Worm (Caenorhabditis elegans) whole organism, young adult: ENCODE results near the gene M02H5.8.

ENCODE experiments used
- C06A6.2 ChIP-seq: fragments of 200-800 bp; sonication (Bioruptor generic); conservative IDR thresholded peaks from 2 replicates; pipeline ENCODE4 v1.3.6; 2022; ENCODE audit warnings: missing genetic modification characterization, missing compliant biosample characterization
- D2030.7 ChIP-seq: fragments of 200-800 bp; sonication (Bioruptor generic); IDR thresholded peaks from 2 replicates; pipeline ENCODE4 v1.3.6; 2022; ENCODE audit warnings: missing genetic modification reagents, missing genetic modification characterization, missing compliant biosample characterization
- F10E7.11 ChIP-seq: sonication (generic microtip); optimal IDR thresholded peaks from 2 replicates; lab custom pipeline; 2017; ENCODE audit warnings: mild to moderate bottlenecking, missing genetic modification characterization, moderate library complexity, missing compliant biosample characterization
- F23B12.7 ChIP-seq: sonication (generic microtip); optimal IDR thresholded peaks from 2 replicates; lab custom pipeline; 2017; ENCODE audit warnings: missing genetic modification characterization, mild to moderate bottlenecking, missing compliant biosample characterization, antibody characterized with exemption, moderate library complexity; ENCODE audit not compliant: insufficient read depth
- F33H1.4 ChIP-seq: fragments of 200-800 bp; sonication (Bioruptor generic); IDR thresholded peaks from 2 replicates; pipeline ENCODE4 v1.3.6; 2022; ENCODE audit warnings: missing genetic modification reagents, missing genetic modification characterization, missing compliant biosample characterization
- F52B5.7 ChIP-seq: sonication (generic microtip); optimal IDR thresholded peaks from 2 replicates; lab custom pipeline; 2016; ENCODE audit warnings: mild to moderate bottlenecking, missing genetic modification characterization, missing compliant biosample characterization
- F57C9.4 ChIP-seq: sonication (generic microtip); optimal IDR thresholded peaks from 2 replicates; lab custom pipeline; 2017; ENCODE audit warnings: mild to moderate bottlenecking, missing genetic modification characterization, missing compliant biosample characterization
- Y53G8AR.9 ChIP-seq: fragments of 200-800 bp; sonication (Bioruptor generic); conservative IDR thresholded peaks from 2 replicates; pipeline ENCODE4 v1.3.6; 2022; ENCODE audit warnings: missing genetic modification reagents, missing genetic modification characterization, missing compliant biosample characterization
- Y67H2A.10 ChIP-seq: fragments of 200-800 bp; sonication (Bioruptor generic); conservative IDR thresholded peaks from 2 replicates; pipeline ENCODE4 v1.3.6; 2022; ENCODE audit warnings: missing genetic modification reagents, missing genetic modification characterization, missing compliant biosample characterization
- akir-1 ChIP-seq: fragments of 200-800 bp; sonication (Bioruptor generic); optimal IDR thresholded peaks from 2 replicates; lab custom pipeline; 2018; ENCODE audit warnings: mild to moderate bottlenecking, missing genetic modification characterization, moderate library complexity, missing compliant biosample characterization
- ama-1 ChIP-seq, 3 experiments: fragments of 150-350 bp in 1 of 3; sonication (generic microtip) in 2 of 3; optimal IDR thresholded peaks; 2 replicates each; lab custom pipeline; 2014 to 2018; ENCODE audit warnings: missing biosample characterization in 2 of 3, missing genetic modification characterization in 2 of 3, missing genetic modification reagents in 2 of 3
- aptf-2 ChIP-seq: fragments of 200-800 bp; sonication (Bioruptor generic); conservative IDR thresholded peaks from 2 replicates; pipeline ENCODE4 v1.3.6; 2022; ENCODE audit warnings: missing genetic modification reagents, missing genetic modification characterization, missing compliant biosample characterization
- athp-1 ChIP-seq: sonication (generic microtip); optimal IDR thresholded peaks from 2 replicates; lab custom pipeline; 2017; ENCODE audit warnings: mild to moderate bottlenecking, missing genetic modification characterization, missing compliant biosample characterization
- attf-3 ChIP-seq: fragments of 200-800 bp; sonication (Bioruptor generic); conservative IDR thresholded peaks from 2 replicates; pipeline ENCODE4 v1.3.6; 2022; ENCODE audit warnings: missing genetic modification reagents, missing genetic modification characterization, missing compliant biosample characterization
- ccch-3 ChIP-seq: fragments of 200-800 bp; sonication (Bioruptor generic); optimal IDR thresholded peaks from 2 replicates; lab custom pipeline; 2018; ENCODE audit warnings: mild to moderate bottlenecking, missing genetic modification characterization, missing compliant biosample characterization
- cebp-1 ChIP-seq, 2 experiments: fragments of 200-800 bp in 1 of 2; sonication (Bioruptor generic) in 1 of 2; sonication (generic microtip) in 1 of 2; IDR thresholded peaks in 1 of 2; optimal IDR thresholded peaks in 1 of 2; 2 replicates each; pipeline versions ENCODE4 v1.3.6 to Lab custom; 2017 to 2022; ENCODE audit warnings: missing compliant biosample characterization in 2 of 2, missing genetic modification characterization in 2 of 2, mild to moderate bottlenecking in 1 of 2, missing genetic modification reagents in 1 of 2, moderate library complexity in 1 of 2
- ceh-100 ChIP-seq: fragments of 200-800 bp; sonication (Bioruptor generic); IDR thresholded peaks from 2 replicates; pipeline ENCODE4 v1.3.6; 2022; ENCODE audit warnings: missing genetic modification reagents, missing genetic modification characterization, missing compliant biosample characterization
- ceh-58 ChIP-seq: fragments of 200-800 bp; sonication (Bioruptor generic); IDR thresholded peaks from 2 replicates; pipeline ENCODE4 v1.3.6; 2022; ENCODE audit warnings: missing genetic modification characterization, missing compliant biosample characterization
- dpl-1 ChIP-seq: fragments of 150-350 bp; optimal IDR thresholded peaks from 2 replicates; lab custom pipeline; 2014; ENCODE audit warnings: missing biosample characterization, missing genetic modification reagents, missing genetic modification characterization
- egl-18 ChIP-seq: fragments of 200-800 bp; sonication (Bioruptor generic); IDR thresholded peaks from 2 replicates; pipeline ENCODE4 v1.3.6; 2022; ENCODE audit warnings: missing genetic modification reagents, missing genetic modification characterization, missing compliant biosample characterization
- egl-44 ChIP-seq: fragments of 200-800 bp; sonication (Bioruptor generic); IDR thresholded peaks from 2 replicates; pipeline ENCODE4 v1.3.6; 2022; ENCODE audit warnings: missing genetic modification reagents, missing genetic modification characterization, missing compliant biosample characterization
- ets-4 ChIP-seq: fragments of 200-800 bp; sonication (Bioruptor generic); optimal IDR thresholded peaks from 2 replicates; lab custom pipeline; 2018; ENCODE audit warnings: mild to moderate bottlenecking, missing genetic modification characterization, missing compliant biosample characterization
- fkh-3 ChIP-seq: sonication (generic microtip); optimal IDR thresholded peaks from 2 replicates; lab custom pipeline; 2016; ENCODE audit warnings: mild to moderate bottlenecking, missing genetic modification characterization, missing compliant biosample characterization
- hlh-26 ChIP-seq: fragments of 200-800 bp; sonication (Bioruptor generic); conservative IDR thresholded peaks from 2 replicates; pipeline ENCODE4 v1.3.6; 2022; ENCODE audit warnings: missing genetic modification reagents, missing genetic modification characterization, missing compliant biosample characterization
- let-607 ChIP-seq, 2 experiments: fragments of 200-800 bp in 1 of 2; sonication (Bioruptor generic) in 1 of 2; sonication (generic microtip) in 1 of 2; optimal IDR thresholded peaks; 2 replicates each; lab custom pipeline; 2016 to 2018; ENCODE audit warnings: mild to moderate bottlenecking in 2 of 2, missing compliant biosample characterization in 2 of 2, missing genetic modification characterization in 2 of 2, moderate library complexity in 2 of 2, missing genotype in 1 of 2
- lin-26 ChIP-seq: fragments of 200-800 bp; sonication (Bioruptor generic); IDR thresholded peaks from 2 replicates; pipeline ENCODE4 v1.3.6; 2022; ENCODE audit warnings: missing genetic modification reagents, missing genetic modification characterization, missing compliant biosample characterization
- lin-35 ChIP-seq, 3 experiments: fragments of 150-350 bp in 2 of 3; sonication (generic microtip) in 1 of 3; optimal IDR thresholded peaks; 2 replicates each; lab custom pipeline; 2014 to 2018; ENCODE audit warnings: missing biosample characterization in 3 of 3, missing genetic modification characterization in 3 of 3, missing genetic modification reagents in 3 of 3
- madf-8 ChIP-seq: fragments of 200-800 bp; sonication (Bioruptor generic); conservative IDR thresholded peaks from 2 replicates; pipeline ENCODE4 v1.3.6; 2022; ENCODE audit warnings: missing genetic modification reagents, missing genetic modification characterization, missing compliant biosample characterization
- mel-28 ChIP-seq: sonication (generic microtip); optimal IDR thresholded peaks from 2 replicates; lab custom pipeline; 2016; ENCODE audit warnings: borderline replicate concordance, mild to moderate bottlenecking, missing genetic modification characterization, missing compliant biosample characterization
- nhr-120 ChIP-seq: fragments of 200-800 bp; sonication (Bioruptor generic); IDR thresholded peaks from 2 replicates; pipeline ENCODE4 v1.3.6; 2022; ENCODE audit warnings: missing genetic modification characterization, missing compliant biosample characterization
- nhr-80 ChIP-seq: sonication (generic microtip); optimal IDR thresholded peaks from 2 replicates; lab custom pipeline; 2016; ENCODE audit warnings: missing genetic modification characterization, missing compliant biosample characterization
- rcor-1 ChIP-seq: fragments of 200-800 bp; sonication (Bioruptor generic); IDR thresholded peaks from 2 replicates; pipeline ENCODE4 v1.3.6; 2022; ENCODE audit warnings: missing genetic modification reagents, missing genetic modification characterization, missing compliant biosample characterization
- rec-8 ChIP-seq, 2 experiments: sonication (generic microtip); optimal IDR thresholded peaks; 2 replicates each; lab custom pipeline; 2016; ENCODE audit warnings: mild to moderate bottlenecking in 2 of 2, missing genetic modification characterization in 2 of 2, missing genetic modification reagents in 2 of 2, missing genotype in 2 of 2, missing biosample characterization in 1 of 2, missing compliant biosample characterization in 1 of 2, moderate library complexity in 1 of 2
- snpc-1.3 ChIP-seq: sonication (generic microtip); optimal IDR thresholded peaks from 2 replicates; lab custom pipeline; 2017; ENCODE audit warnings: missing genetic modification characterization, mild to moderate bottlenecking, missing compliant biosample characterization, antibody characterized with exemption, moderate library complexity, missing genotype, missing genetic modification reagents; ENCODE audit not compliant: insufficient read depth
- snpc-4 ChIP-seq, 5 experiments: fragments of 150-350 bp in 1 of 5; sonication (generic microtip) in 4 of 5; optimal IDR thresholded peaks; 2 replicates each; lab custom pipeline; 2014 to 2018; ENCODE audit warnings: missing genetic modification characterization in 5 of 5, missing biosample characterization in 3 of 5, antibody characterized with exemption in 2 of 5, mild to moderate bottlenecking in 2 of 5, missing compliant biosample characterization in 2 of 5, missing genotype in 2 of 5, moderate library complexity in 2 of 5, missing genetic modification reagents in 1 of 5
- somi-1 ChIP-seq: fragments of 200-800 bp; sonication (Bioruptor generic); optimal IDR thresholded peaks from 2 replicates; lab custom pipeline; 2018; ENCODE audit warnings: mild to moderate bottlenecking, missing genetic modification characterization, missing compliant biosample characterization
- tlf-1 ChIP-seq: fragments of 200-800 bp; sonication (Bioruptor generic); optimal IDR thresholded peaks from 2 replicates; lab custom pipeline; 2018; ENCODE audit warnings: mild to moderate bottlenecking, missing genetic modification characterization, missing compliant biosample characterization
- zim-3 ChIP-seq: sonication (generic microtip); optimal IDR thresholded peaks from 2 replicates; lab custom pipeline; 2017; ENCODE audit warnings: mild to moderate bottlenecking, missing genetic modification characterization, moderate library complexity, missing compliant biosample characterization
- ztf-25 ChIP-seq: fragments of 200-800 bp; sonication (Bioruptor generic); IDR thresholded peaks from 2 replicates; pipeline ENCODE4 v1.3.6; 2022; ENCODE audit warnings: missing genetic modification reagents, missing genetic modification characterization, missing compliant biosample characterization
- ztf-26 ChIP-seq: sonication (generic microtip); optimal IDR thresholded peaks from 2 replicates; lab custom pipeline; 2017; ENCODE audit warnings: missing genetic modification characterization, missing compliant biosample characterization
- ztf-28 ChIP-seq: fragments of 200-800 bp; sonication (Bioruptor generic); IDR thresholded peaks from 2 replicates; pipeline ENCODE4 v1.3.6; 2022; ENCODE audit warnings: missing genetic modification reagents, missing genetic modification characterization, missing compliant biosample characterization

M02H5.8 gene

DNA sequence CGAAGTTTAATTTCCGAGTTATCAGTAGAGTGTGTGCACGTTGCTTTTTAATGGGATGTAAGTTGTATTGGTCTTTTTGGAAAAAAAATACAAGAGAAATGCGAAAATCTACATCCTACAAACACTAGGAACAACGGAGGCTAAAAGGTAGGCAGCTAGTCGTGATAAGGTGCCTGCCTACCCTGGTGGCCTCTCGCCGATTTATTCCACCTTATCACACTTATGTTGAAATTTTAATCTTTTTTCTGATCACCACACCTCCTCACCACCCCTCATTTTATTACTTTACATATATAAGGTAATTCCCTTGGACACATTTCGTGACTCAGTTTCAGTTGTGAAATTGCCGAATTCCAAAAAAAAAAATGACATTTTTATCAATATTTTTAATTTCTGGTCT, 27.6 kb upstream of the M02H5.8 start, which contains the start of gene dod-20:
Gene dod-20 (plus strand): TSS at position 301 of the 400 bp plus-strand sequence.
- TF ChIP-seq cebp-1 (GFP tag; IDR thresholded peaks at IDR 0.05; lab: Robert Waterston, UW), result 0 out of 2 replicates have a peak, but pooled peaks have one; percentile 22
- no peak for TF ChIP-seq cebp-1 (tag; optimal IDR thresholded peaks at IDR 0.05; lab: Kevin White, UChicago)
- TF ChIP-seq nhr-80, result peak; percentile 34
- no peak for TF ChIP-seq ceh-100 (GFP tag; lab: Robert Waterston, UW)
- TF ChIP-seq rcor-1 (GFP tag; lab: Robert Waterston, UW), result no peak
- no peak for TF ChIP-seq snpc-4 (GFP tag; optimal IDR thresholded peaks at IDR 0.05; lab: Kevin White, UChicago)
- no peak for TF ChIP-seq snpc-4 (tag; optimal IDR thresholded peaks at IDR 0.05; lab: Kevin White, UChicago)
- TF ChIP-seq lin-26 (GFP tag; lab: Robert Waterston, UW), result no peak
- no peak for TF ChIP-seq ztf-26 (tag; lab: Kevin White, UChicago)
- TF ChIP-seq lin-35 (GFP tag; optimal IDR thresholded peaks at IDR 0.05; lab: Kevin White, UChicago), result no peak
- TF ChIP-seq F57C9.4 (tag; lab: Kevin White, UChicago), result no peak
- no peak for TF ChIP-seq F10E7.11 (tag; lab: Kevin White, UChicago)

DNA sequence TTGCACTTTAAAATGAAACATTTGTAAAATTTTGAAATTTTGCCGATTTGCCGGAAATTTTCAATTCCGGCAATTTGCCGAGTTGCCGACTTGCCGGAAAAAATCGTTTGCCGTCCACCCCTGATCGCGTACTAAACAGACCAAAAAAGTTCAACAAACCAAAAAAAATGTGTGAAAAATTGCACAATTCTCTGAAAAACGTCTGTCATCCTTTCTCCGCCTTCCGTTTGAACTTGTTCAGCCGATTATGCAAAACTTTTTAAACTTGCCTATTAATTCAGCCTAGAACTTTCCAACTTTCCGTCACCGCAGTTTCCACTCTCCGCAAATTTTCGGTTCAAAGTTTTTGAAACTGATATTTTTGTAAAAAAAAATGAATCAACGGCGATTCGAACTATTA, 25.6 kb upstream of the M02H5.8 start, which contains the start of gene B0554.5:
Gene B0554.5 (plus strand): TSS at position 301 of the 400 bp plus-strand sequence.
- TF ChIP-seq fkh-3, result no peak
- no peak for TF ChIP-seq madf-8
- TF ChIP-seq zim-3 (tag; lab: Kevin White, UChicago), result no peak
- TF ChIP-seq Y67H2A.10 (GFP tag; lab: Robert Waterston, UW), result no peak
- no peak for TF ChIP-seq rec-8 (tag; optimal IDR thresholded peaks at IDR 0.05; lab: Kevin White, UChicago)
- no peak for TF ChIP-seq egl-44
- TF ChIP-seq mel-28 (tag; lab: Kevin White, UChicago), result no peak
- no peak for TF ChIP-seq C06A6.2 (GFP tag; lab: Robert Waterston, UW)

- TF ChIP-seq ztf-25 (GFP tag; lab: Robert Waterston, UW) (no peak), F52B5.7 (no peak), F33H1.4 (GFP tag; lab: Robert Waterston, UW) (no peak), somi-1 (GFP tag; lab: Kevin White, UChicago) (no peak), ceh-58 (no peak)
- TF ChIP-seq, all 124 proteins: peak for 0
Observed at ce11 chrV:428844-429243, 20.9 kb upstream of the M02H5.8 start, which contains the start of gene B0554.4. Gene B0554.4, plus strand, starts transcription at chrV:429144.

ce11 chrV:432991-433390, 16.8 kb upstream of the M02H5.8 start:
- TF ChIP-seq Y53G8AR.9 (GFP tag; lab: Robert Waterston, UW), result no peak
- TF ChIP-seq egl-18, result no peak
- TF ChIP-seq aptf-2 (GFP tag; lab: Robert Waterston, UW), result no peak
- no peak for TF ChIP-seq hlh-26 (GFP tag; lab: Robert Waterston, UW)
- no peak for TF ChIP-seq snpc-1.3
- TF ChIP-seq rec-8 (tag; optimal IDR thresholded peaks at IDR 0.05; lab: Kevin White, UChicago), result no peak
- TF ChIP-seq attf-3, result no peak
- TF ChIP-seq, all 124 proteins: peak for 0

DNA sequence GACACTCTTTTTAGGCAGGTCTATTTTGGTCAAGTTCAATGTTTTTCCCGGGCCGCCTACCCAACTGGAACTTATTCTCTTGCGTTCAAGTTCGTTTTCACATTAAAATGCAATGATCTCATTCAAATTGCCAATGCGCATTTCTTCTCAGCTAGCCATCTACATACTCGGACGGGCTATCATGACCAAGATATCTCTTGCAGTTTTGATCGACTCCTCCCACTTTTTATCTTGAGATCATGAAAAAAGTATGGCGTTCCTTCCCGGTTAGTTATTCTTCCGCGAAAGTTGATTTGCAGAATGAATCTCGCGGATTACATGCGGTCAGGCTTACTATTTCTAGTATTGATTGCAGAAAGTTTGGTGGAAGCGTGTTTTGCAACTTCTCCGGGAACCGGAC, 15.9 kb upstream of the M02H5.8 start, which contains the start of gene B0554.2:
Gene B0554.2 (plus strand): TSS at position 301 of the 400 bp plus-strand sequence.
- TF ChIP-seq ztf-26 (tag; lab: Kevin White, UChicago) (no peak), athp-1 (tag; lab: Kevin White, UChicago) (no peak), nhr-120 (GFP tag; lab: Robert Waterston, UW) (no peak), tlf-1 (GFP tag; lab: Kevin White, UChicago) (no peak), D2030.7 (GFP tag; lab: Robert Waterston, UW) (no peak), ama-1 (optimal IDR thresholded peaks at IDR 0.05; lab: Kevin White, UChicago) (no peak), ama-1 (GFP tag; optimal IDR thresholded peaks at IDR 0.05; lab: Kevin White, UChicago) (no peak), dpl-1 (GFP tag; lab: Kevin White, UChicago) (no peak), akir-1 (GFP tag; lab: Kevin White, UChicago) (no peak), ccch-3 (GFP tag; lab: Kevin White, UChicago) (no peak), ets-4 (no peak), F23B12.7 (tag; lab: Kevin White, UChicago) (no peak), ztf-28 (GFP tag; lab: Robert Waterston, UW) (no peak), let-607 (tag; optimal IDR thresholded peaks at IDR 0.05; lab: Kevin White, UChicago) (no peak)
